Fruit fly (Drosophila melanogaster) S2 (cell line): ENCODE results near the gene neur.

ENCODE experiments used
- CG8478 ChIP-seq: fragments of >200 bp; optimal IDR thresholded peaks from 2 replicates; lab custom pipeline; 2018
- CTCF ChIP-seq, 2 experiments: fragments of >200 bp; optimal IDR thresholded peaks; 2 replicates each; lab custom pipeline; 2018

neur gene

DNA sequence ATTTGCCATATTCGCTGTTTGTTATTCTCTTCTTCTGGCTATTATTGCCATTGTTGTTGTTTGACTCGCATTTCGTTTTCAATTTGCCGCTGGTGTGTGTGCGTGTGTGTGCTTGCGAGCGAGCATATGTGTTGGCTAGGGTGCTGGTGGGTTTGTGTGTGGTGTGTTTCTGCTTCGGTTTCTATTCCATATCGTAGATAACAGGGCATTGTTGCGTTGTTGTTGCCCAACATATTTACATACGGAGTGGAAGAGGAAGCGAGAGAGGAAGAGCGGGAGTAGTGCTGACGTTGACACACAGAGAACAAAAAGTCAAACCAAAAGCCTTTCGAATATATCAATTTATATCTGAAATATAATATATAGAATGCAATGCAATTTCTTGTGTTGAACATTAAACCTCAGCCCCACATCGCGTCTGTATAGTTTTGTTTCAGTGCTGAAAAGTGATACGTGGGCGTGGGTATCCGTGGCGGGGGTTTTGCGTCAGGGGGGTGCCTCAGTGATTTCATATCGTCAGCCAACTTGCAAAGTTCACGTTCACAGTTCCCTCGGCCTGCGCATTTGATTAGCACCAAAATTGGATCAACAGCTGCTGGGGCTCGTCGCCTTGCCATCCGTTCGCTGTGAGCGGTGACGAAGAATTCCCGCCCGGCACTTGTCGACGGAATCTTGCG is 15.3 kb upstream of the neur start:
- no peak for TF ChIP-seq CTCF (optimal IDR thresholded peaks at IDR 0.05; lab: Kevin White, UChicago)
- TF ChIP-seq CG8478 (lab: Kevin White, UChicago), result no peak

DNA sequence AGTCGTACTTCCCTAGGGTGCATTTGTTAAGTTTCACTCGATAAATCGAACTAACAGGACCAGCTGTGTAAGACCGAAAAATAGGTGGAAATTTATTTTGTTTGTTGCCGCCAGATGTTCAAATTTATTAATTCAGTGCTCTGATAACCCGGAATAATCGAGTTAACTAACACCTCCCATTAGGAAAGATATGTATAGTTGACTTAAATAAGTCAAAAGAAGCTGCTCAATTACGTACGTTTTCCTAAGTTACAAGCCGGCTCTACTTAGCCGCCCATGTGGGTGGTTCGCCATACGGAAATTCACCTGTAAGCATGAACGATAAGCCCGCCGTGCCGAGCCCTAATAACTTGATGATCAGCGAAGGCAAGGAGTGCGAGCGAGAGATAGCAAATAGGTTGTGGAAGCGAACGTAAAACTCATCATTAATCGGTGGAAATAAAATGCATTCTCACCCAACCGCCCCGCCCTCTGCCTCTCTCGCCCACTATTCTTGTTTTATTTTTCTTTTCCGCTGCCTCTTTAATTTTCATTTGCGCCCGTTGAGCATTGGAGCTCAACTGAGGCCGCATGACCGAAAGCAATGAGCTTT is 14.7 kb upstream of the neur start:
- TF ChIP-seq CG8478 (lab: Kevin White, UChicago), result no peak
- TF ChIP-seq CTCF (optimal IDR thresholded peaks at IDR 0.05; lab: Kevin White, UChicago), result no peak

DNA sequence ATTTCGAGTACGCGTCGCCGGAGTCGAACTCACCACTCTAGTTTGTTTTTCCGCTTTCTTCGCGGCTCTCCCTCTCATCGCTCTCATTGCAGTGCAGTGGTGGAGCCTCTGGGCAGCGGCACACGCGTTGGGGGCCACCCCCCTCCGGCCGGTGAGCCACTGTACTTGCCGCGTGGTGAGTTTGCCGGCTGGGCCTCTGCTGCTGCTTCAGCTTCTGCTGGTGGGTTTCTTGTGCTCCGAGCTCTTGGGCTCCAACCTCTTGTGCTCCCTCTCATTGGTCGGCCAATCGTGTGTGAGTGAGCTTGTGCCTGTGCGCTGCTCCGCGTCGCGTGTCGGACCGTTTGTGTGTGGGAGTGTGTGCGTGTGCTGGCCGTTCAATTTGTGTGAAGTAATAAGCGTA is 13.8 kb upstream of the neur start:
- TF ChIP-seq CTCF (optimal IDR thresholded peaks at IDR 0.05; lab: Kevin White, UChicago), result no peak
- no peak for TF ChIP-seq CG8478 (lab: Kevin White, UChicago)

DNA sequence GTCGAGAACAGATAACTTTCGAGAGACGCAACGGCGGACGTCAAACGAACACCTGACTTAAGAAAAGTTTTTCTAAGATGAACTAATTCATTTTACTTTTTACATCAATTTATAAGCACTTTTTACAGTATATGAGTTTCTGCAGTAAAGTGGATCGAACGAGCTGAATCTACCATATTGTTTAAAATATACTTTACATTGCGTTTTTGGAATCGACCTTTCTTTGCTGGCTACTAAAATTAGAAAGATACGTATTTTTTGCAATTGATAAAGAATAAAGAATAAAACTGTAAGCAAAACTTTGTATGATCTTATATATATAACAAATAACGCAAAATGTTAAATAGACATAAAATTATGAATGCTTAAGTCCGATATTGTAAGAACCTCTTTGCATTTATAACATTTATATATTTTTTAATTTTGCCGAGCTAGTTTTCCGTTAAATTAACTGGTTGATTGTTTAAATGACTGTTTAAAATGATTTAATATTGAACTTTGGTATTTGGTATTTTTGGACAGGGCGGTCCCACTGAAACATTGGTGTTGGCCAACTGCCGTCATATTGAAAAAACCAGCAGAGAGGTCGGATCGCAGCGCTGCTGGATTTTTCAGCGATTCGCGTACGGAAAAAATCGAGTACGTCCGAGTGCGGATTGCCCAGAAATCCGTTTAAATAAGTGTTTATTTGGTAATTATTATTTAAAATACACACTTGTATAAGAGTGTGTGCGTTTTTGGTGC is 12.8 kb upstream of the neur start, which contains the start of gene Kdm2:
Gene Kdm2 (plus strand): TSS at position 559 of the 744 bp plus-strand sequence.
- TF ChIP-seq CTCF (optimal IDR thresholded peaks at IDR 0.05; lab: Kevin White, UChicago) (no peak), CG8478 (lab: Kevin White, UChicago) (no peak)

DNA sequence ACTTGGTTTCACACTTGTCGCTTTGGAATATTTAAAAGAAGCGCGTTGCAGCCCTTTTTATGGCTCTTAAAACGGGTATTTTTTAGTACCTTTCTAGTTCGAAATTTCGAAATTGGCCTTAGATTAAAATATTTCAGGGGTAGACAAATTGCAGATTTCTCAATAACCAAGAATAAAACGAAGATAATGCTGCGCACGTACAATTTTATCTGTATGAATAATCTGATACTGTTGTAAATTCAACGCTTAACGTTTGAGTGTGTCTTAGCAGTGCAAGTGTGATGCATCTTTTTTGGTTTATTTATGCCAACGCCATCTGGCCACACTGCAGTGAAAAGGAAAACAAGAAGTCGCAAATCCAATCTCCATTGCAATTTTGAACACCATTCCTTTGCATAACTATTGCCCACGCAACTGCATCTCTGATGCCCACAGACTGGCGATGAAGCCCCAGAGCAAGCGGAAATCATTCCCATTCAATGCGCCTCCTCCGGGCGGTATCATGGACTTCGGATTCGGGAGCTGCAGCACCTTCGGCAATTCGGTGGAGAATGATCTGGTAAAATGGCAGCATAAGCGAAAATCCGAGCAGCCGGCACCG is 11.3 kb upstream of the neur start, which contains the start of gene Nmdmc:
Gene Nmdmc (minus strand): TSS at position 37 of the 601 bp plus-strand sequence.
- TF ChIP-seq CTCF (optimal IDR thresholded peaks at IDR 0.05; lab: Kevin White, UChicago) (no peak), CG8478 (lab: Kevin White, UChicago) (no peak)

DNA sequence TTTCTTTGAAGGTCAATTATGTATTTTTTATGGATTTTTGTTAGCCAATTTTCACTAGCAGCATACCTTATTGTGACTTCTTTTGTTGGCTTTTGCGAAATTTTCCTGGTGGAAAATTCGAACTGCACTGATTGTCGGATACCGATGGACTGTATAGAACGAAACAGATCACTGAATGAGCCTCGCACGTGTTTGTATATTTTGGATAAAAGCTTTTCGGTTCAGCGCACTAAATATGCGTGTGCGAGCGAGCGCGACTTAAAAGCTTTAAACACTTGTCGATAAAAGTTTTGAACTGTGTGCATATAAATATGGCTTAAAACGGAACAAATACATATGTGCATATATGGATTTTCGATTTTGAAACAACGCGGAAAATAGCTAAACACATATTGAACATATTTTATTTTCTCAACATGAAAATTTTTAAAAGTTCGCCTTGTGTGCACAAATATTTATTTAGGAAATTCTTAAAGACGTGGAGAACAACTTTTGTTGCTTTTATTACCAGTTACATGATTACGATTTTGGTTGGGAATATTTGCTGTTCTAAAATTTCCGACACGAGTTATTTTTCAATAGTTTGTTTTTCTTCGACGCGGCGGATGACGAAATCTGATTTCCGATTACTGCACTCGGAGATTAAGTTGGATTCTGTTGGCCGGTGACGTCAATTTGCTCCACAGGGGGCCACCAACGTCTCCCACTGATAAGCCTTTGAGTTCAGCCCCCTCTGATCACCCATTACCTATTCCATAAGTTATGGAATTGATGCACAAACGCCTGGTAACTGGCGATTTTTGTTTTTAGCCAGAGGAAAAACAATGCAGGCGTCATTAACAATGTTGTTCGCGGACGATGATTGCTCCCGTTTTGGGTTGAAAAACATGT is 10.1 kb upstream of the neur start:
- TF ChIP-seq CTCF (optimal IDR thresholded peaks at IDR 0.05; lab: Kevin White, UChicago), result no peak
- no peak for TF ChIP-seq CG8478 (lab: Kevin White, UChicago)

DNA sequence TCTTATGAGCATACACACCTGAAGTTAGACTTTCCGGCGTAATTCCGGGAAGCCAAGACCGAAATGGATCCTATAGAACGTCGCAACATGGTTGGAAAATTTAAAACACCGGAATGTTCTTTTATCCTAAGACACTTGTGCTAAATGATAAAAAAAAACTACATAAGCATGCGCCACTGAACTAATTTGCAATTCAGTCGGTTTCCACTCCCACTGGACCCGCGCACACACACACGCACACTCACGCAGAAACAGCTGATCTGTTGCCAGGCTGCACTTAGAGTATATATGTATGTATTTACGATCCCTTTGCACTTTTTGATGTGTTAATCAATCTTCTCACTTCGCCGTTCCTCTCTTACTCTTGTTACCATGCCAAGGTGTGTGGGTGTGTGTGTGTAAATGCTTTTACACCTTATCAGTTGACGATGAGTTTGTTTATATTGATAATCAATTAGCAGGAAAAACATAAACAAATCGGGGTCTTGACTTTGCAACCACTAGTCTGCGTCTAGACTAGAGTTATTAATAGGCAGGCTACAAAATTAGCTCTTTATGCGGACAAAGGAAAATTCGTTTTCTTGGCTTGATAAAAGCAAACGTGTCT is 9.3 kb upstream of the neur start, which contains the start of gene Mst85C:
Gene Mst85C (plus strand): TSS at position 180 of the 607 bp plus-strand sequence.
- TF ChIP-seq CG8478 (lab: Kevin White, UChicago), result no peak
- no peak for TF ChIP-seq CTCF (optimal IDR thresholded peaks at IDR 0.05; lab: Kevin White, UChicago)

DNA sequence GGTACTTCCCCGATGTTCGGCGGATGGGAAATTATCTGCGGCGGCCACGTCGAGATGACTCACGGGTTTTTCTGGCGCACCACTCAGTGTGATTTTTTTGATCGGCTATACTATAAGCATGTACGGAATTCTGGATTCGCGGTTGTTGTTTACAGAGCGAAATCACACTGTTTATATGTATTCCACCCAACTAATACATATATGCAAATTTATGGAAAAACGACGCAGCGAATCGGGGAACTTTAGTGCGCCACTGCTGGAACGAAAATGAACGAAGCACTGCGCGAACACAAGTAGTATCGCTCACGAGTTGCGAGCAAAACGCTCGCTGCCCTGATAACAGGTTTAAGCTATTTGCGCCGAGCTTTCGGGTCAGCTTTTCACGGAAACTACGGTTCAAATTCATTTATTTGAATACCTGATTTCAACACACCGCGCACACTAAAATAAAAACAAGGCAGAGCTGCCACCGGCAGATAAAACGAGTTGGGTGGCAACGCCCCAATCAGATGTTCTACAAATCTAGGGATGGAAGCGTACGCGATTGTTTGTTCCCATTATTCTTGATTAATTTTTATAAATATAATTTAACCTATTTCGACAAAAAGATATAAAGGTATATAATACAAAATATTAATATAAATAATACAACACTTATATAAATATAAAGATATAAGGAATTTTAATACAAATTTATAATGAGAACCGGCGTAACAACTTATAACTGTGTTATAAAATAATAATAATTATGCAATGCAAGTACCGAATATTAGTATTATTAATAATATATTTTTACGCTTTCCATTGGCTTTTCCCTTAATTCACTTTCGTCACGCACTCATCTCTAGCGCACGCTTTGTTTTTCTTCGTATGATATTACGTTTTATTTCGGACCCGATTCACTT is 8.5 kb upstream of the neur start, which contains the start of gene Rel:
Gene Rel (minus strand): TSS at position 417 of the 905 bp plus-strand sequence.
- TF ChIP-seq CTCF (optimal IDR thresholded peaks at IDR 0.05; lab: Kevin White, UChicago) (no peak), CG8478 (lab: Kevin White, UChicago) (no peak)

DNA sequence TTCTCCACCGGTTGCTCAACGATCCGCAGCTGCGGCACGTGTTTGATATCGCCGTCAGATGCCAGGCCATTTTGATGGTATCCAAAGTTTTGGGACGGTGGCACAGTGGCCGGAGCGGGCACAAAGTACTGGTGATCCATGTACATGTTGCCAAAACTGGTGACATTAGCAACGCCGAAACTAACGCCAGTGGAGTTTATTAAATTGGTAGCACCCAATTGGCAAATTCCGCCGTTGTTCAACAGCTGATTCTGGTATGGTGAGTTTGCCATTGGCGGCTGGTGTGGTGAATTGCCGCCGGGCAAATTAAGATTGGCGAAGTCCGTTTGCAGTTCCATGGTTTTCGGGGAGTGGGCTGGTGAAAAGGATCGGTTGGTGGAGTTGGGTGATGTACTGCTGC is 7.7 kb upstream of the neur start:
- TF ChIP-seq CTCF (optimal IDR thresholded peaks at IDR 0.05; lab: Kevin White, UChicago) (no peak), CG8478 (lab: Kevin White, UChicago) (no peak)

DNA sequence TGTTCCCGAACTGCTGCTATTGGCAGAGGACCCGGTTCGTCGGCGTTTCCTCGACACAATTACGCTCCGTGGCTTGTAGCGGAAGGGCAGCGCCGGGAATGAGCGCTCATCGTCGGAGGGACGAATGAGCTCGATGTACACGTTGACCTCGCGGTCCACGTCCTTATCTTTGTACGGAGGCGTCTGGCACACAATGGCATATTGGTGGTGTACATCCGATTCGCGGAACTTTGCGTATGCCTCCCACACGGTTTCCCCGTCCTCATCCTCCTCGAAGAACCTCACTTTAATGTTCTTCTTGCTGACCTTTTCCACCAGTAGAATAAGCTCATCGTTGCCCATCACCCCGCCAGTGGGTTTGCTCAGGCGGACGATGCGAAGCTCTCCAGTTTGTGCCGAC is 6.5 kb upstream of the neur start:
- TF ChIP-seq CG8478 (lab: Kevin White, UChicago) (no peak), CTCF (optimal IDR thresholded peaks at IDR 0.05; lab: Kevin White, UChicago) (no peak)

DNA sequence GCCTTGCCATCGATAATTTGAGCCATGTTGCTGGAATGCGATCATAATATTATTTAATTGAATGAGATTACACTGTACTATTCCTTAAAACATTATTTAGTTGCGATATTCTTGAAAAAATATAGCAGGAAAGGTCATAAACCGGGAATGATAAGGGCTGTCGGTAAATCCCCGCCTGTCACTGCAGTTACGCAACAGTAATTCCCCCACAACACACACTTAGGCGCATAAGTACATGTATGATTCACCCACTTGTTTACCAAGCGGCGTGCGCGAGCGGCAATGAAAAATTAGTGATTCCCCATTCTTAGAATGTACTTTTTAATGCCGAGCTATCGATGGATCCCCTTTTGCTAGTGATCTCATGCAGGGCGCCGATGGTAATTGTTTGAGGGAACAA is 4.3 kb upstream of the neur start:
- no peak for TF ChIP-seq CG8478 (lab: Kevin White, UChicago)
- no peak for TF ChIP-seq CTCF (optimal IDR thresholded peaks at IDR 0.05; lab: Kevin White, UChicago)

DNA sequence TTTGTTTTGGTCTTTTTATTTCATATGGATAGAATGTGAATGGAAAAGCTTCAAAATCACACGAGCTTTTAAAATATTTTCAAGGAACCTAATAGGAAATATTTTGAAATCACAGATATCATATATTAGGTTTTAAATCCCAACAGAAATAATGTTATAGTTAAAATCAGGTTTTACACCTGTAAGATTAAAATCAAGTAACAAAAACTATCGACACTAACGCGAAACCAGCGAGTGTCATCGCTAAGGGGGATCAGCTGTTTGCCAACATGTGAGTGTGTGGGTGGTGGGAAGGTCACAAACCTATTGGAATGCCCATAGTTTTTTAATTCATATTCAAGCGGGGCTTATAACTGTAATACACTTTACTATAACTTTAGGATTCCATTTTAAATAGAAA is 619 bp downstream of the neur start, which contains the start of gene hyx:
Gene hyx (plus strand): TSS at position 109 of the 400 bp plus-strand sequence.
- no peak for TF ChIP-seq CG8478 (lab: Kevin White, UChicago)
- TF ChIP-seq CTCF (optimal IDR thresholded peaks at IDR 0.05; lab: Kevin White, UChicago), result no peak
